Worm (Caenorhabditis elegans) whole organism, L4/young adult: Measurements from ENCODE around the gene srx-122.

ENCODE experiments used
- W03F9.2 ChIP-seq: fragments of 150-350 bp; optimal IDR thresholded peaks from 2 replicates; lab custom pipeline; 2014; ENCODE audit warnings: missing biosample characterization, missing genetic modification characterization
- dao-5 ChIP-seq: sonication (generic microtip); optimal IDR thresholded peaks from 2 replicates; lab custom pipeline; 2016; ENCODE audit warnings: missing genotype, missing genetic modification characterization, moderate library complexity, missing compliant biosample characterization
- him-1 ChIP-seq: sonication (generic microtip); optimal IDR thresholded peaks from 2 replicates; lab custom pipeline; 2016; ENCODE audit warnings: missing genotype, missing genetic modification reagents, missing genetic modification characterization, missing compliant biosample characterization

Gene srx-122

DNA sequence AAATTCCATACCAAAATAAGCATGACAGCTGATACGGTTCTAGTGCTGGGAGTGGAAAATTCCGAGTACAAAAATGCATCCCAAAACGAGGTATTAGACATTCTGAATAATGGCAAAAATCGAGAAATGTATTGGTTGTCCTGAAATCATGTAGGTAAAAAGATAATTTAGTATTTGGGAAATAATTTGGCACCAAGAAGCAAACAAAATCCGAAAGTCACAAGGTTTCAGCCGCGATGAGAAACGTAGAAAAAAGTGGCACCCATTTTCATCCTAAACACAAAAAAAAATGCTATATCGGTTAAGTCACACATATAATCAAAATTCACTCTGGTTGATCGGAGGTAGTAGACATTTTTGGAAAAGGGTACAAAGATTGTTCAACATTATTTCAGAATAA is at the start of gene srx-122:
srx-122 (minus strand) TSS at position 101 of the 400 bp plus-strand sequence.
- TF ChIP-seq him-1 (tag; lab: Kevin White, UChicago) (no peak), W03F9.2 (no peak), dao-5 (tag; lab: Kevin White, UChicago) (no peak)

DNA sequence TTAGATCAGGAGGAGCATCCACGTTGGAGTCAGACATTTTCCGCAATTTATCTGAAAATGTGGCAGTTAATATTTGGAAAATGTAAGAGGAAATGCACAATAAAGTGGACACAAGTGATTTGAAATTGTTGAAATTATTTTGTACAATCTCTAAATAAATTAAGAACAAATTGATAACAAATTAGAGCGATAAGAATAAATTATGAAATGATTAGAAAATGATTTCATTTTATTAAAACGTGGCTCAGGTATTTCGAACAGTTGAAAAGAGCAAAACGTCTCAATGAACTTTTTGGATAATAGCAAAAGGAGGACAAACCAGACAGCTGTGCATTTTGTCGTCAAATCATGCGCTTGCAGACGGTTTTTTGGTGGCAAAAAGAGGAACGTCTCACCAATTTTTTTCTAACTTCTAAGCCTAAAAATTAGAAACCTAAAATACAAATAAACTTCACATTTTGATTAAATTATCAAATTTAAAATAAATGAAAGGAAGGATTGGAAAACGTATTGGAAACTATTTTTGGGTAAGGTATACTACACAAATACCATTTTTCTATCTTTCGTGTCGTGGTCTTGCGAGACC is 48.9 kb upstream of the srx-122 start, which contains the start of gene fbxa-65:
fbxa-65 (minus strand) TSS at position 51 of the 586 bp plus-strand sequence.
- TF ChIP-seq him-1 (tag; lab: Kevin White, UChicago) (no peak), W03F9.2 (no peak), dao-5 (tag; lab: Kevin White, UChicago) (no peak)

DNA sequence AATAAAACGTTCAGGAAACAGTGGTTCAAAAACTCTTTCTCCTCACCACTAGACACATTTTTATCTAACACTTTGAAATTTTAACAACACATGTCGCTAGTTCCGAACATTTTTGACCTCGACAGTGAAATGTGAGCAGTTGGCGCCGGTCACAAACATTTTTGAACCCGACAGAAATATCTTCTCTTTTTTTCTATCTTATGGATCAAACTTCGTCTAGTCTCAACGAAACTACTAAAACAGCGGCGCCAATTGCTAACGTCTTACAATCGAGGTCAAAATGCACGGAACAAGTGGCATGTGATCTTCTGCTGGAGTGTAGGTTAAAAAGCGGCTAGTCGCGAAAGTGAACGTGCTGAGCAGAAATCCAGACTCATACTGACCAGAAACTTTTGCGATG is 46.3 kb upstream of the srx-122 start:
- TF ChIP-seq dao-5 (tag; lab: Kevin White, UChicago) (no peak), W03F9.2 (no peak), him-1 (tag; lab: Kevin White, UChicago) (no peak)

DNA sequence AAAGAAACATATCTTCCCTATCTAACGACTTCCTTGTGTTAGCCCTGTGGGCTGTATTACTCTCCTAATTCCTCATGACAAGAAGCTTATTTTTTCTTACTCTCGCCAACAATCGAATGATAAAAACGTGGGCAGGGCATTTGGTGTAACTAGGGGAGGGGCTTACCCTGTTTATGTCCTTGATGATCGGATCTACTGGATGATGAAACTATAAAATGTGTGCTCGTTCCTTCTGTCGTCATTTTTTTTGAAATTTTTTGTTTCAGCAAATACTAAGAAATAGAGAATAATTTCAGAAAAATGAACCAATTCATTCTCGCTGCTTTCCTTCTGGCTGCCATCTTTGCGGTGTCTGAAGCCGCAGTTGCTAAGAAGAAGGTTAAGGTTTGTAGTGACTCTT is 44.8 kb upstream of the srx-122 start, which contains the start of gene C17B7.3:
C17B7.3 (plus strand) TSS at position 301 of the 400 bp plus-strand sequence.
- no peak for TF ChIP-seq dao-5 (tag; lab: Kevin White, UChicago)
- TF ChIP-seq him-1 (tag; lab: Kevin White, UChicago): no peak
- TF ChIP-seq W03F9.2: no peak

DNA sequence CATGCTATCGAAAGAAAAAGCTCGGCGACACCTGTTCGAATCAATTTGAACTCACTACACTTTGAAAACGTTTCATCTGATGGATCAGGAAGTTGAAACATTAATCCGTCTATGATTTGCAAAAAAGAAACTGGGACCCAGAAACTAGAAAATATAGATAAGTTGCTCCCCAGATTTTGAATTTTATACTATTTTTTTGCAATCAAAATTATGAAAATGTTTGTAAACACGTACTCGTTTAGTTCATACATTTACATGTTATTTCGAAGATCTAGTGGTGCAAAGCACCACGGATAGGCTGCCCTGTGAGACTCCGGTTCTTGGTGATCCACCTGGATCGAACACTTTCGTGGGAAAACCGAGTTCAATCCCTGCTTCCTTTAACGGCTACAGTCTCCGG is 44.2 kb upstream of the srx-122 start, which contains the start of gene C17B7.10:
C17B7.10 (minus strand) TSS at position 101 of the 400 bp plus-strand sequence.
- TF ChIP-seq him-1 (tag; lab: Kevin White, UChicago) (no peak), dao-5 (tag; lab: Kevin White, UChicago) (no peak), W03F9.2 (no peak)

DNA sequence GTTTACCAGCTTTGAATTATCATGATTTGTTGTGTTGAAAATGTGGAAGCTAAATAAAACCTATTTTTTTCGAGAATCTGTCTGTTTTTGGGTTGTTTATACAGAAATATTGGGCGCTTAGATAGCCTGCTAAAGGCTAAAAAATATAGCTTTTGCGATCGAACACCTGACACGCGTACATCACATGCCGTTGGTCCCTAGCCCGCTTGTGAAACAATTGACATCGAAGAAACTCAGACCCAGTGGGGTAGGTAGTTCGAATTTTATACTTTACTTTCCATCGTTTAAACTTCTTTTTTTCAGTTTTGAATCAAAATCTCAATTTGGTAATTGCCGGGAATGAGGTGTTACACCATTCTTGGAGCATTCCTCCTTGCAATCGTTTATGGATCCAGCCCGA is 41.3 kb upstream of the srx-122 start, which contains the start of gene C17B7.4:
C17B7.4 (plus strand) TSS at position 301 of the 400 bp plus-strand sequence.
- no peak for TF ChIP-seq dao-5 (tag; lab: Kevin White, UChicago)

DNA sequence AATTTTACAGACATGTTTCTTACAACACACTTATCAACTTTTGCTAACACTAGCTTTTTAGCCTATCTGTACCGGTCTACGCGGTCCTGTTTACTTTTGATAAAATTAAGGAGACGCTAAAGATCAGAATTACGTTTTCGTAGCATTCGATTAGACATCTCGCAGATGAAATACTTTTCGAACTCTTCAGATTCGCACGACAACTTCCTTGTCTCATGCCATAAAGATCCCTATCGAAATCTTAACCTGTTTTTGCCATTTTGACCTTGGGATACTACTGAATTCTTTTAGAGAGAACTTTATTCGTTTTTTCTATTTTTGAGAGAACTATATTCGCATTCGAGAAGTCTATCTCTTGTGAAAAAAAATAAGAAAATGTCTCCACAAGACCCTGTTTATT is 35.7 kb upstream of the srx-122 start, which contains the start of gene C17B7.5:
C17B7.5 (plus strand) TSS at position 301 of the 400 bp plus-strand sequence.
- TF ChIP-seq W03F9.2: no peak
- TF ChIP-seq dao-5 (tag; lab: Kevin White, UChicago): no peak
- TF ChIP-seq him-1 (tag; lab: Kevin White, UChicago): no peak

DNA sequence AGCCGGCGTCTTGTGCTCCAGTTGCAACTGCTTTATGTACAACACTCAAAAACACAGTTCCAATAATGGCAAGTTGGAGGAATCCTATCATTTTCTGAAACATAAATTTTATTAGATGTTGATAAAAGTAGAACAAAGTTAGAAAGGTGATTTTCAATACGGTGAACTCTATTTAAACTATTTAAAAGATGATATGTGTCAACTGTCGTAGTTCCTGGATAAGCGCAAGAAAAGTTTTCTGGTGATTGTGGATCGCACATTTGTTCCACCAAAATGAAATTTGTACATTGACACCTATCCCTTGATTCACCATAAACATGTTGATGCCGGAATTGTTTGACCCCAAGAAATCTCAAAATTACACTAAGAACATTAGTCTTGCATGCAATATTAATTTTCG is 34.4 kb upstream of the srx-122 start, which contains the start of gene C17B7.9:
C17B7.9 (minus strand) TSS at position 101 of the 400 bp plus-strand sequence.
- TF ChIP-seq dao-5 (tag; lab: Kevin White, UChicago): no peak
- TF ChIP-seq W03F9.2: no peak
- TF ChIP-seq him-1 (tag; lab: Kevin White, UChicago): no peak

DNA sequence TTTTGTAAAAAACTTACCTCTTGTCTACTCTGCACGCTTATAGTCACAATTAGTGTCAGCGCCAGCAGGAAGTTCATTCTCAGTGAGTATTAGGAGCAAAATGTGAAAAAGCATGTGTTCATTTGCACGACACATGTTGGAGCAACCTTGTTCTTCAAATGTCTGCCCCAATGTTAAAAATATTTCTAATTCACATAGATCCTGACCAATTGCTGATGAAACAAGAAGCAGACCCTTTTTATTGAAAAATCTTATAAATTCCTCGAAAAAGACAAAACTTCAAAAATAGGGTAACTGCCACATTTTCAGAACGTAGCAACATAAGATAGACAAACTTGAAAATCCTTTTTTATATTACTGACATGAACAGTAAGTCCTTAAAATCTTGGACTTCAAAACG is 26.5 kb upstream of the srx-122 start, which contains the start of gene C17B7.8:
C17B7.8 (minus strand) TSS at position 101 of the 400 bp plus-strand sequence.
- TF ChIP-seq dao-5 (tag; lab: Kevin White, UChicago) (no peak), W03F9.2 (no peak)

DNA sequence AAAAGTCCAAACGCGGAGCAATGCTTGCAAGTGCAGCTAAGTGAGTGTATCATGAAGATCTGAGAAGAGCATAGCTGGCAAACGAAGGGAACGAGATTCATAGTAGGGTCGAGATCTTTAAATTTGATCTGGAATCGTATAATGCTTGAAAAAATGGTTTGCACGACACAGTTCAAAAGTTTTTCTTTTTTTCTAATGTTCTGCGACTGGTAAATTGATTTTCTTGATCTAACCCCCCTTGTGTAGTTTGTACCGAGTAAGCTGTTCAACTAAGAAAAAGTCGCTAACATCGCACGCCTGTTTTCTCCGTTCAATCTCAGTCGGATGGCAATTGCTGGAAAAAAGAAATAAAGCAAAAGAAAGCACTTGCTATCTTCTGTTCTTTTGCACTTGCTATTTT is 22.8 kb upstream of the srx-122 start, which contains the start of gene C17B7.14:
C17B7.14 (minus strand) TSS at position 101 of the 400 bp plus-strand sequence.
- TF ChIP-seq him-1 (tag; lab: Kevin White, UChicago) (no peak), W03F9.2 (no peak)

DNA sequence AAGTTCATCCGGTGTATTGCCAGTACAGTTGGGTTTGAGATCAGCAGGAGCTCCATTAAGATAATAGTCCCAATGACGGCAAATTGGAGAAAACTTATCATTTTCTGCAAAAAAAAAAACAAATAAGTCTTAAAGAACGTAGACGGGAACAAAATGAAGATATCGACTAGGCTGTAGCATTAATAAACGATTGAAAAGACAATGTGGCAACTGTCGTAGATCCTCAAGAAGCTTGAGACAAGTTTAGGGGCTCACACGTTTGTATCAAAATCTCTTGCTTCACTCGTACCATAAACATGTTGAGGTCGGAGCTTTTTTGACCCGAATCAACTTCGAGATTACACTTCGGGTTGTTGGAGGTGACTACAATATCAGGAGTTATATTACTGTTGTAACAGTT is 22.3 kb upstream of the srx-122 start, which contains the start of gene F35F10.14:
F35F10.14 (minus strand) TSS at position 101 of the 400 bp plus-strand sequence.
- TF ChIP-seq W03F9.2: no peak
- no peak for TF ChIP-seq dao-5 (tag; lab: Kevin White, UChicago)
- no peak for TF ChIP-seq him-1 (tag; lab: Kevin White, UChicago)

DNA sequence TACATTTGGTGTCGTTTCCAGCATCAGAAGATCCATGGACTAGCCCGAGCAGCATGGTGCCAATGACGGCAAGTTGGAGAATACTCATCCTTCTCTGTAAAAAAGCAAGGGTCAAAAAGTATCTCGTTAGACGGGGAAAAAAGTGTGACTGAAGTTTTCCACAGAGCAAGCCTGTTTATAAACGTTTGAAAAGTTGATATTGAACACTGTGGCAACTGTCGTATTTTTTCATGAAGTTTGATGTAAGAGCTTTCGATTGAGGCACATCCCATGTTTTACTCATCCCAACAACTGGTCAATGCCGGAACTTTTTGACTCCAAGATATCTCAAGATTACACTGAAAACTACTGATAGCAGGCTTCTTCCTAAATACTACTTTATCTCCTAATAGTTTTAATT is 21.3 kb upstream of the srx-122 start, which contains the start of gene F35F10.13:
F35F10.13 (minus strand) TSS at position 101 of the 400 bp plus-strand sequence.
- TF ChIP-seq dao-5 (tag; lab: Kevin White, UChicago): no peak
- TF ChIP-seq W03F9.2: no peak
- TF ChIP-seq him-1 (tag; lab: Kevin White, UChicago): no peak

DNA sequence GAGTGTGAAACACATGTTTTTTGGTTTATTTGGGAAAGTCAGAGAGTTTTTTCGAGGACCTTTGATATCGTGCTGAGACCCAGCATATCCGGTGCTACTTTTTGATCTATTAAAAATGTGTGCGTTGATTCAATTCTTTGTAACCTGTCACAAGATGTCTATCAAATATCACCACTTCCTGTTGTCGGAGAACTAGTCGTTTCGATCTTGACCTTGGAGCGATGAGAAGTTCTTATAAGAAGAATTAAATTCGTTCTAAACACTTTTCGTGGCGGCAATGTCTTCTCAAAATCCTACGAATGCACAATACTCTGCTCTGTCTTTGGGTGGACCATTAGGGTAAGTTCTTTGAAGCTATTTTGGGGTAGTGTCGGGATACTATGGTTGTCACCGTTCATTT is 18.4 kb upstream of the srx-122 start, which contains the start of gene F35F10.1:
F35F10.1 (plus strand) TSS at position 200 of the 400 bp plus-strand sequence.
- TF ChIP-seq W03F9.2 (no peak), him-1 (tag; lab: Kevin White, UChicago) (no peak), dao-5 (tag; lab: Kevin White, UChicago) (no peak)

DNA sequence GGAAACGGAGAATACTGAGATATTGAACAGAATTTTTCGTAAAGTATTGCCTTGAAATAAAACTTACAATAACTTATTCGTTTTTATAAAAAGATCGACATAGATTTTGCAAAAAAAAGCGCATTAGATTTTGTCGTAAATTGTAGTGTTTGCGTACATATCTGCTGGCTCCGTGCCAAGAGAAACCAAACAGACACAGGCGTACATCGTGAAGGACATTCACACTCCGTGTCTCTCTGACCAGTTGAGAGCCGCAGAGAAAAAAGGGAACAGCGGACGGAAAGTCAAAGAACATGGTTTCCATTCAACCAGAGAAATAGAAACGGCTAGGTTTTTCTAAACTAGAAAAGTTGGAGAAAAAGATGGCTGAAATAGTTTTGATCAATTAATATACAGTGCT is 17.6 kb upstream of the srx-122 start, which contains the start of gene arrd-19:
arrd-19 (minus strand) TSS at position 209 of the 400 bp plus-strand sequence.
- no peak for TF ChIP-seq dao-5 (tag; lab: Kevin White, UChicago)
- TF ChIP-seq W03F9.2: peak; percentile 16
- peak; percentile 18 for TF ChIP-seq him-1 (tag; lab: Kevin White, UChicago)
